Fruit fly (Drosophila melanogaster): Measurements from ENCODE around the gene mew.
A peak's percentile ranks its signal among the peaks of the same experiment; 100 is the strongest.

Gene mew

DNA sequence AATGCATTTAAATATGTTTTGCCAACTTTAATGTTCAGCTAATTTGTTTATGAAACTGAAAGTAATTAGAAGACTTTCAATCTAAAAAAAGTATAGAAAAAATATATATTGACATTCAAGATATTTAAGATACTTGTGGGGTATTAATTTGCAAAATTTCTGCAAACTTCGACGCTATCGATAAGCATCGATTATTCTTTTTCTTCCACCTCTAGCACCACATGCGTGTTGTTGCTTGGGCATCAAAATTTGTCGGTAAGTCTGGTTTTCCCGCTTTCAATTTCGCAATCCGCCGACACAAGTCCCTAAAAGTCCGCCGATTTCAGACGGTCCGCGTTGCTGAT lies 46.2 kb downstream of the mew start, which contains the start of gene REG:
Gene REG (plus strand): TSS at position 188 of the 344 bp plus-strand sequence.
- no peak for TF ChIP-seq onecut (GFP tag; IDR thresholded peaks at IDR 0.05)
- no peak for TF ChIP-seq CG30431 (GFP tag; optimal IDR thresholded peaks at IDR 0.05)
- TF ChIP-seq Blimp-1 (GFP tag; optimal IDR thresholded peaks at IDR 0.05): no peak
- no peak for TF ChIP-seq esg (GFP tag; conservative IDR thresholded peaks at IDR 0.05)
- no peak for TF ChIP-seq GATAe (GFP tag; conservative IDR thresholded peaks at IDR 0.05)
- TF ChIP-seq nmo (GFP tag; optimal IDR thresholded peaks at IDR 0.05): no peak
- no peak for TF ChIP-seq zen2 (GFP tag; IDR thresholded peaks at IDR 0.05; ENCODE audit: partially characterized antibody)
- no peak for TF ChIP-seq NC2α (GFP tag; optimal IDR thresholded peaks at IDR 0.05)
- TF ChIP-seq Fer3 (tag; optimal IDR thresholded peaks at IDR 0.05): no peak
- no peak for TF ChIP-seq ATbp (GFP tag; optimal IDR thresholded peaks at IDR 0.05)
- no peak for TF ChIP-seq CG10654 (GFP tag; optimal IDR thresholded peaks at IDR 0.05)
- no peak for TF ChIP-seq CG14014 (GFP tag; IDR thresholded peaks at IDR 0.05)
- TF ChIP-seq CHES-1-like (GFP tag; optimal IDR thresholded peaks at IDR 0.05): no peak
- peak; percentile 2 for TF ChIP-seq pzg (GFP tag; optimal IDR thresholded peaks at IDR 0.05)
- TF ChIP-seq ro (GFP tag; IDR thresholded peaks at IDR 0.05): no peak
- TF ChIP-seq zf30C (GFP tag; optimal IDR thresholded peaks at IDR 0.05): no peak
- TF ChIP-seq gfzf (GFP tag; optimal IDR thresholded peaks at IDR 0.05): no peak
- no peak for TF ChIP-seq ci (GFP tag; IDR thresholded peaks at IDR 0.05)
- TF ChIP-seq MESR4 (GFP tag; optimal IDR thresholded peaks at IDR 0.05): peak; percentile 69
- TF ChIP-seq nerfin-2 (GFP tag; IDR thresholded peaks at IDR 0.05; ENCODE audit: partially characterized antibody): 0 out of 2 replicates have a peak, but pooled peaks have one; percentile 29
- TF ChIP-seq Doc3 (GFP tag; IDR thresholded peaks at IDR 0.05; ENCODE audit: partially characterized antibody): no peak
- TF ChIP-seq Usf (GFP tag; optimal IDR thresholded peaks at IDR 0.05): no peak
- peak; percentile 39 for TF ChIP-seq Bgb (GFP tag; IDR thresholded peaks at IDR 0.05; ENCODE audit: partially characterized antibody)
- TF ChIP-seq Atf6 (GFP tag; IDR thresholded peaks at IDR 0.05): no peak
- no peak for TF ChIP-seq CG3726 (GFP tag; IDR thresholded peaks at IDR 0.05)
- TF ChIP-seq Chrac-16 (GFP tag; optimal IDR thresholded peaks at IDR 0.05): no peak
- no peak for TF ChIP-seq pnt (GFP tag; optimal IDR thresholded peaks at IDR 0.05)
- TF ChIP-seq Nf-YA (GFP tag; IDR thresholded peaks at IDR 0.05): no peak
- TF ChIP-seq tna (GFP tag; IDR thresholded peaks at IDR 0.05; ENCODE audit: partially characterized antibody): no peak
- TF ChIP-seq ac (GFP tag; optimal IDR thresholded peaks at IDR 0.05): no peak
- TF ChIP-seq CG42726 (GFP tag; IDR thresholded peaks at IDR 0.05; ENCODE audit: partially characterized antibody): no peak
- no peak for TF ChIP-seq CG13123 (GFP tag; optimal IDR thresholded peaks at IDR 0.05)
- peak; percentile 14; the same call in 1 of the 2 replicates for TF ChIP-seq bbx (GFP tag; IDR thresholded peaks at IDR 0.05; ENCODE audit: partially characterized antibody)
- TF ChIP-seq Dp (GFP tag; optimal IDR thresholded peaks at IDR 0.05): peak; percentile 34
- no peak for TF ChIP-seq Deaf1 (tag; optimal IDR thresholded peaks at IDR 0.05)
- TF ChIP-seq CG16779 (GFP tag; IDR thresholded peaks at IDR 0.05): no peak
- TF ChIP-seq HmgZ (tag; optimal IDR thresholded peaks at IDR 0.05): no peak
- no peak for TF ChIP-seq NfI (GFP tag; optimal IDR thresholded peaks at IDR 0.05)
- peak; percentile 7; the same call in 1 of the 2 replicates for TF ChIP-seq slbo (GFP tag; IDR thresholded peaks at IDR 0.05)
- TF ChIP-seq Optix (GFP tag; IDR thresholded peaks at IDR 0.05): no peak
- TF ChIP-seq CG15011 (GFP tag; optimal IDR thresholded peaks at IDR 0.05): no peak
- peak; percentile 62 for TF ChIP-seq Dref (GFP tag; IDR thresholded peaks at IDR 0.05)
- no peak for TF ChIP-seq E2f2 (GFP tag; IDR thresholded peaks at IDR 0.05)
- peak; percentile 48; the same call in 1 of the 2 replicates for TF ChIP-seq hbn (GFP tag; IDR thresholded peaks at IDR 0.05; ENCODE audit: partially characterized antibody)
- no peak for TF ChIP-seq Lhr (GFP tag; optimal IDR thresholded peaks at IDR 0.05)
- TF ChIP-seq MBD-R2 (GFP tag; IDR thresholded peaks at IDR 0.05): peak; percentile 49; the same call in 1 of the 2 replicates
- no peak for TF ChIP-seq CG11093 (GFP tag; IDR thresholded peaks at IDR 0.05)
- TF ChIP-seq Xrp1 (GFP tag; IDR thresholded peaks at IDR 0.05): no peak
- TF ChIP-seq Atf-2 (GFP tag; optimal IDR thresholded peaks at IDR 0.05): no peak
- no peak for TF ChIP-seq Hsf (GFP tag; optimal IDR thresholded peaks at IDR 0.05)
- no peak for TF ChIP-seq CG12236 (GFP tag; optimal IDR thresholded peaks at IDR 0.05)
